Worm (Caenorhabditis elegans) whole organism, L1 larva: Measurements from ENCODE around the gene mdh-2.

ENCODE experiments used
- F16B12.6 ChIP-seq: fragments of 150-350 bp; optimal IDR thresholded peaks from 2 replicates; lab custom pipeline; 2014; ENCODE audit warnings: missing biosample characterization, missing genetic modification characterization
- Y116A8C.19 ChIP-seq: sonication (generic microtip); optimal IDR thresholded peaks from 2 replicates; lab custom pipeline; 2016; ENCODE audit warnings: missing compliant biosample characterization, missing genetic modification characterization, borderline replicate concordance
- aly-2 ChIP-seq: fragments of 150-350 bp; optimal IDR thresholded peaks from 2 replicates; lab custom pipeline; 2014; ENCODE audit warnings: missing biosample characterization, missing genetic modification characterization
- ama-1 ChIP-seq: fragments of 150-350 bp; optimal IDR thresholded peaks from 2 replicates; lab custom pipeline; 2014
- ceh-82 ChIP-seq, 3 experiments: fragments of 150-350 bp in 1 of 3; sonication (generic microtip) in 2 of 3; optimal IDR thresholded peaks; 2 replicates each; lab custom pipeline; 2014 to 2017; ENCODE audit warnings: missing biosample characterization in 3 of 3, missing genetic modification characterization in 3 of 3
- ces-1 ChIP-seq: fragments of 150-350 bp; optimal IDR thresholded peaks from 2 replicates; lab custom pipeline; 2014; ENCODE audit warnings: missing biosample characterization, missing genetic modification reagents, missing genetic modification characterization
- elt-2 ChIP-seq: sonication (generic microtip); optimal IDR thresholded peaks from 2 replicates; lab custom pipeline; 2016; ENCODE audit warnings: missing genetic modification characterization, mild to moderate bottlenecking, inconsistent platforms, missing compliant biosample characterization, missing genetic modification reagents
- elt-3 ChIP-seq, 6 experiments: fragments of 150-350 bp in 1 of 6; sonication (generic microtip); optimal IDR thresholded peaks; 2 replicates each; lab custom pipeline; 2017 to 2018; ENCODE audit warnings: missing biosample characterization in 6 of 6, missing genetic modification characterization in 6 of 6, inconsistent platforms in 1 of 6
- fkh-10 ChIP-seq: sonication (generic microtip); optimal IDR thresholded peaks from 2 replicates; lab custom pipeline; 2017; ENCODE audit warnings: missing biosample characterization, missing genetic modification reagents, missing genetic modification characterization
- jun-1 ChIP-seq: fragments of 150-350 bp; optimal IDR thresholded peaks from 2 replicates; lab custom pipeline; 2014; ENCODE audit warnings: missing biosample characterization, missing genetic modification reagents, missing genetic modification characterization
- mef-2 ChIP-seq: fragments of 150-350 bp; optimal IDR thresholded peaks from 2 replicates; lab custom pipeline; 2014; ENCODE audit warnings: missing biosample characterization, missing genetic modification characterization
- pqm-1 ChIP-seq: sonication (generic microtip); optimal IDR thresholded peaks from 3 replicates; lab custom pipeline; 2017; ENCODE audit warnings: missing biosample characterization, missing genetic modification characterization
- unc-130 ChIP-seq: fragments of 150-350 bp; optimal IDR thresholded peaks from 2 replicates; lab custom pipeline; 2017; ENCODE audit warnings: missing biosample characterization, missing genetic modification characterization, inconsistent platforms
- unc-62 ChIP-seq: fragments of 150-350 bp; optimal IDR thresholded peaks from 2 replicates; lab custom pipeline; 2014; ENCODE audit warnings: missing biosample characterization, missing genetic modification reagents, missing genetic modification characterization

DNA sequence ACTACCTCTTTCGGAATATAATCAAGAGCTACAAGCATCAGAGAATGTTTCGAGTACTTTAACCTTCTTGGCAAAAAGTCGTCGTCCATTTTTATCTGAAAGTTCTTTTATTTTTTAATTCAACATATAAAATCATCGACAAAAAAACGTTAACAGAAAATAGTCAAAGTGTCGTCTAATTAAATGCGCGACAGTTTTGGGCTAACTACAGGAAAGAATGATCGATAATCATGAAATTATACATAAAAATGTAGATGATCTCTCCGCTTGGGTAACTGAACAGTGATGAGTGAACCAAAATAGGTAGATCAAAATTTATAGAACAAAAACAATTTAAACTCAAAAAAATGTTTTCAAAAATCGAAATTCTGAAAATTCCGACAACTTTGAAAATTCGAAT, 49.4 kb downstream of the mdh-2 start, which contains the start of gene C09E7.8:
- TF ChIP-seq mef-2 (no peak), ama-1 (lab: Kevin White, UChicago) (no peak), elt-3 (tag; optimal IDR thresholded peaks at IDR 0.05; lab: Kevin White, UChicago) (no peak), jun-1 (no peak), Y116A8C.19 (tag; lab: Kevin White, UChicago) (no peak), unc-62 (no peak), pqm-1 (tag; lab: Kevin White, UChicago) (no peak), ceh-82 (tag; optimal IDR thresholded peaks at IDR 0.05; lab: Kevin White, UChicago) (no peak), F16B12.6 (tag; lab: Kevin White, UChicago) (no peak), ces-1 (no peak), fkh-10 (no peak), elt-2 (tag; lab: Kevin White, UChicago) (no peak), unc-130 (no peak), aly-2 (tag; lab: Kevin White, UChicago) (no peak)
